Worm (Caenorhabditis elegans): ENCODE measurements around the gene lips-11.

DNA sequence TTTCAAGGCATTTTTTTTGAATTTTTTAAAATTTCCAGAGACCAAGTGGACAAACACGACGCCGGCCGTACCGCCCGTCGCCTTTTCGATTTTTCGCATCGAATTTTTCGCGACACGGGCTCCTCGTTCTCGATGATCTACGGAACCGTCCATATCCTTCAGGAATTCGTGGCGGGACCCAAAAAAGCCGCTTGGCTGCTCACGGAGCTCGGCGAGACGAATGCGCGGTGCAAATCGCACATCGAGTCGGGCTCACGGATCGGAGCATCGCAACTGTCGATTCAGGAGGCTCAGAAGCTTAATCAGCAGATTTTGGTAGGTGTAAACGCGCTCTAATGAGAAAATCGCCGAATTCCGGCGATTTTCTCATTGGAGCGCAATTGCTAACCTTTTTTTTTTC, 21.0 kb upstream of the lips-11 start:
- TF ChIP-seq ztf-29 (GFP tag; IDR thresholded peaks at IDR 0.05) = no peak
- no peak for TF ChIP-seq ztf-23 (GFP tag; IDR thresholded peaks at IDR 0.05)
- TF ChIP-seq tab-1 (GFP tag; IDR thresholded peaks at IDR 0.05) = no peak
- TF ChIP-seq cog-1 (tag; optimal IDR thresholded peaks at IDR 0.05) = no peak
- TF ChIP-seq med-1 (GFP tag; optimal IDR thresholded peaks at IDR 0.05; ENCODE audit: insufficient read depth) = no peak
